Fruit fly (Drosophila melanogaster): ENCODE data around the gene CG16852.

dm6 chr2L:13497915-13498314 is 42.6 kb upstream of the CG16852 start:
- TF ChIP-seq CG8478 (optimal IDR thresholded peaks at IDR 0.05) (no peak), usp (GFP tag; optimal IDR thresholded peaks at IDR 0.05) (no peak), Dll (optimal IDR thresholded peaks at IDR 0.05) (no peak), psq (optimal IDR thresholded peaks at IDR 0.05) (no peak), EcR (GFP tag; optimal IDR thresholded peaks at IDR 0.05) (no peak), pan (optimal IDR thresholded peaks at IDR 0.05) (no peak)
